Worm (Caenorhabditis elegans) whole organism, young adult: Measurements from ENCODE around the gene mccc-2.

Experiments
- B0261.1 ChIP-seq: sonication (generic microtip); optimal IDR thresholded peaks from 2 replicates; lab custom pipeline; 2016; ENCODE audit warnings: mild to moderate bottlenecking, missing genetic modification characterization, moderate library complexity, missing compliant biosample characterization
- B0336.3 ChIP-seq: fragments of 200-800 bp; sonication (Bioruptor generic); IDR thresholded peaks from 2 replicates; pipeline ENCODE4 v1.3.6; 2022; ENCODE audit warnings: missing genetic modification characterization, missing compliant biosample characterization
- D2030.7 ChIP-seq: fragments of 200-800 bp; sonication (Bioruptor generic); IDR thresholded peaks from 2 replicates; pipeline ENCODE4 v1.3.6; 2022; ENCODE audit warnings: missing genetic modification reagents, missing genetic modification characterization, missing compliant biosample characterization
- F33H1.4 ChIP-seq: fragments of 200-800 bp; sonication (Bioruptor generic); IDR thresholded peaks from 2 replicates; pipeline ENCODE4 v1.3.6; 2022; ENCODE audit warnings: missing genetic modification reagents, missing genetic modification characterization, missing compliant biosample characterization
- F39B2.1 ChIP-seq: fragments of 200-800 bp; sonication (Bioruptor generic); IDR thresholded peaks from 2 replicates; pipeline ENCODE4 v1.3.6; 2022; ENCODE audit warnings: missing genetic modification reagents, missing genetic modification characterization, missing compliant biosample characterization
- F55B11.4 ChIP-seq: sonication (generic microtip); optimal IDR thresholded peaks from 2 replicates; lab custom pipeline; 2016; ENCODE audit warnings: missing compliant biosample characterization, missing genetic modification characterization, borderline replicate concordance; ENCODE audit not compliant: insufficient read depth
- F57C9.4 ChIP-seq: sonication (generic microtip); optimal IDR thresholded peaks from 2 replicates; lab custom pipeline; 2017; ENCODE audit warnings: mild to moderate bottlenecking, missing genetic modification characterization, missing compliant biosample characterization
- T07F8.4 ChIP-seq: sonication (generic microtip); optimal IDR thresholded peaks from 2 replicates; lab custom pipeline; 2016; ENCODE audit warnings: mild to moderate bottlenecking, missing genetic modification characterization, moderate library complexity, missing compliant biosample characterization
- T26A5.8 ChIP-seq: sonication (generic microtip); optimal IDR thresholded peaks from 2 replicates; lab custom pipeline; 2016; ENCODE audit warnings: missing genetic modification characterization, missing compliant biosample characterization
- Y53F4B.3 ChIP-seq: fragments of 200-800 bp; sonication (Bioruptor generic); IDR thresholded peaks from 2 replicates; pipeline ENCODE4 v1.3.6; 2022; ENCODE audit warnings: missing genetic modification reagents, missing genetic modification characterization, missing compliant biosample characterization
- Y79H2A.3 ChIP-seq: fragments of 200-800 bp; sonication (Bioruptor generic); conservative IDR thresholded peaks from 2 replicates; pipeline ENCODE4 v1.3.6; 2022; ENCODE audit warnings: missing genetic modification reagents, missing genetic modification characterization, missing compliant biosample characterization
- athp-1 ChIP-seq: sonication (generic microtip); optimal IDR thresholded peaks from 2 replicates; lab custom pipeline; 2017; ENCODE audit warnings: mild to moderate bottlenecking, missing genetic modification characterization, missing compliant biosample characterization
- attf-5 ChIP-seq: fragments of 200-800 bp; sonication (Bioruptor generic); optimal IDR thresholded peaks from 2 replicates; lab custom pipeline; 2018; ENCODE audit warnings: mild to moderate bottlenecking, missing genetic modification characterization, missing compliant biosample characterization
- cebp-1 ChIP-seq, 2 experiments: fragments of 200-800 bp in 1 of 2; sonication (Bioruptor generic) in 1 of 2; sonication (generic microtip) in 1 of 2; IDR thresholded peaks in 1 of 2; optimal IDR thresholded peaks in 1 of 2; 2 replicates each; pipeline versions ENCODE4 v1.3.6 to Lab custom; 2017 to 2022; ENCODE audit warnings: missing compliant biosample characterization in 2 of 2, missing genetic modification characterization in 2 of 2, mild to moderate bottlenecking in 1 of 2, missing genetic modification reagents in 1 of 2, moderate library complexity in 1 of 2
- ceh-100 ChIP-seq: fragments of 200-800 bp; sonication (Bioruptor generic); IDR thresholded peaks from 2 replicates; pipeline ENCODE4 v1.3.6; 2022; ENCODE audit warnings: missing genetic modification reagents, missing genetic modification characterization, missing compliant biosample characterization
- ceh-79 ChIP-seq: sonication (generic microtip); optimal IDR thresholded peaks from 2 replicates; lab custom pipeline; 2017; ENCODE audit warnings: mild to moderate bottlenecking, missing genetic modification characterization, missing compliant biosample characterization
- dox-1 ChIP-seq: fragments of 200-800 bp; sonication (Bioruptor generic); IDR thresholded peaks from 2 replicates; pipeline ENCODE4 v1.3.6; 2022; ENCODE audit warnings: missing genetic modification reagents, missing genetic modification characterization, missing compliant biosample characterization
- dpl-1 ChIP-seq: fragments of 150-350 bp; optimal IDR thresholded peaks from 2 replicates; lab custom pipeline; 2014; ENCODE audit warnings: missing biosample characterization, missing genetic modification reagents, missing genetic modification characterization
- egl-44 ChIP-seq: fragments of 200-800 bp; sonication (Bioruptor generic); IDR thresholded peaks from 2 replicates; pipeline ENCODE4 v1.3.6; 2022; ENCODE audit warnings: missing genetic modification reagents, missing genetic modification characterization, missing compliant biosample characterization
- egrh-3 ChIP-seq: fragments of 200-800 bp; sonication (Bioruptor generic); IDR thresholded peaks from 2 replicates; pipeline ENCODE4 v1.3.6; 2022; ENCODE audit warnings: missing genetic modification reagents, missing genetic modification characterization, missing compliant biosample characterization
- ekl-4 ChIP-seq: fragments of 200-800 bp; sonication (Bioruptor generic); IDR thresholded peaks from 2 replicates; pipeline ENCODE4 v1.3.6; 2022; ENCODE audit warnings: missing genetic modification reagents, missing genetic modification characterization, missing compliant biosample characterization
- hlh-26 ChIP-seq: fragments of 200-800 bp; sonication (Bioruptor generic); conservative IDR thresholded peaks from 2 replicates; pipeline ENCODE4 v1.3.6; 2022; ENCODE audit warnings: missing genetic modification reagents, missing genetic modification characterization, missing compliant biosample characterization
- hmg-1.2 ChIP-seq: fragments of 200-800 bp; sonication (Bioruptor generic); IDR thresholded peaks from 2 replicates; pipeline ENCODE4 v1.3.6; 2022; ENCODE audit warnings: missing genetic modification reagents, missing genetic modification characterization, missing compliant biosample characterization
- hsf-1 ChIP-seq: fragments of 200-800 bp; sonication (Bioruptor generic); IDR thresholded peaks from 2 replicates; pipeline ENCODE4 v1.3.6; 2022; ENCODE audit warnings: missing genetic modification reagents, missing genetic modification characterization, missing compliant biosample characterization
- let-607 ChIP-seq, 2 experiments: fragments of 200-800 bp in 1 of 2; sonication (Bioruptor generic) in 1 of 2; sonication (generic microtip) in 1 of 2; optimal IDR thresholded peaks; 2 replicates each; lab custom pipeline; 2016 to 2018; ENCODE audit warnings: mild to moderate bottlenecking in 2 of 2, missing compliant biosample characterization in 2 of 2, missing genetic modification characterization in 2 of 2, moderate library complexity in 2 of 2, missing genotype in 1 of 2
- lin-26 ChIP-seq: fragments of 200-800 bp; sonication (Bioruptor generic); IDR thresholded peaks from 2 replicates; pipeline ENCODE4 v1.3.6; 2022; ENCODE audit warnings: missing genetic modification reagents, missing genetic modification characterization, missing compliant biosample characterization
- lin-54 ChIP-seq: fragments of 200-800 bp; sonication (Bioruptor generic); optimal IDR thresholded peaks from 2 replicates; lab custom pipeline; 2018; ENCODE audit warnings: mild to moderate bottlenecking, missing genetic modification characterization, missing compliant biosample characterization
- lsl-1 ChIP-seq: fragments of 200-800 bp; sonication (Bioruptor generic); optimal IDR thresholded peaks from 2 replicates; lab custom pipeline; 2018; ENCODE audit warnings: mild to moderate bottlenecking, missing genetic modification characterization, moderate library complexity, missing compliant biosample characterization
- madf-8 ChIP-seq: fragments of 200-800 bp; sonication (Bioruptor generic); conservative IDR thresholded peaks from 2 replicates; pipeline ENCODE4 v1.3.6; 2022; ENCODE audit warnings: missing genetic modification reagents, missing genetic modification characterization, missing compliant biosample characterization
- nfya-2 ChIP-seq: fragments of 200-800 bp; sonication (Bioruptor generic); IDR thresholded peaks from 2 replicates; pipeline ENCODE4 v1.3.6; 2022; ENCODE audit warnings: missing genetic modification reagents, missing genetic modification characterization, missing compliant biosample characterization
- nfyb-1 ChIP-seq: fragments of 200-800 bp; sonication (Bioruptor generic); IDR thresholded peaks from 2 replicates; pipeline ENCODE4 v1.3.6; 2022; ENCODE audit warnings: missing genetic modification reagents, missing genetic modification characterization, missing compliant biosample characterization
- nhr-27 ChIP-seq: fragments of 200-800 bp; sonication (Bioruptor generic); optimal IDR thresholded peaks from 2 replicates; lab custom pipeline; 2018; ENCODE audit warnings: mild to moderate bottlenecking, missing genetic modification characterization, moderate library complexity, missing compliant biosample characterization
- nhr-80 ChIP-seq: sonication (generic microtip); optimal IDR thresholded peaks from 2 replicates; lab custom pipeline; 2016; ENCODE audit warnings: missing genetic modification characterization, missing compliant biosample characterization
- pbrm-1 ChIP-seq: fragments of 200-800 bp; sonication (Bioruptor generic); IDR thresholded peaks from 2 replicates; pipeline ENCODE4 v1.3.6; 2022; ENCODE audit warnings: missing genetic modification reagents, missing genetic modification characterization, missing compliant biosample characterization
- rcor-1 ChIP-seq: fragments of 200-800 bp; sonication (Bioruptor generic); IDR thresholded peaks from 2 replicates; pipeline ENCODE4 v1.3.6; 2022; ENCODE audit warnings: missing genetic modification reagents, missing genetic modification characterization, missing compliant biosample characterization
- rpc-1 ChIP-seq, 2 experiments: fragments of 150-350 bp in 1 of 2; sonication (generic microtip) in 1 of 2; optimal IDR thresholded peaks; 2 replicates each; lab custom pipeline; 2014 to 2018; ENCODE audit warnings: missing biosample characterization in 1 of 2, missing genetic modification characterization in 1 of 2, missing genetic modification reagents in 1 of 2, missing genotype in 1 of 2
- sea-2 ChIP-seq: fragments of 200-800 bp; sonication (Bioruptor generic); IDR thresholded peaks from 2 replicates; pipeline ENCODE4 v1.3.6; 2022; ENCODE audit warnings: missing genetic modification characterization, missing compliant biosample characterization
- snpc-3.4 ChIP-seq: sonication (generic microtip); optimal IDR thresholded peaks from 2 replicates; lab custom pipeline; 2017; ENCODE audit warnings: missing genetic modification characterization, mild to moderate bottlenecking, missing compliant biosample characterization, antibody characterized with exemption, moderate library complexity, missing genotype, missing genetic modification reagents
- tbp1 ChIP-seq: fragments of 200-800 bp; sonication (Bioruptor generic); optimal IDR thresholded peaks from 2 replicates; lab custom pipeline; 2018; ENCODE audit warnings: mild to moderate bottlenecking, missing genetic modification characterization, missing compliant biosample characterization
- xnd-1 ChIP-seq: sonication (generic microtip); optimal IDR thresholded peaks from 2 replicates; lab custom pipeline; 2016; ENCODE audit warnings: missing genotype, missing genetic modification reagents, missing genetic modification characterization, missing compliant biosample characterization
- ztf-18 ChIP-seq: sonication (generic microtip); optimal IDR thresholded peaks from 2 replicates; lab custom pipeline; 2016; ENCODE audit warnings: missing genotype, mild to moderate bottlenecking, missing genetic modification characterization, missing compliant biosample characterization
- ztf-25 ChIP-seq: fragments of 200-800 bp; sonication (Bioruptor generic); IDR thresholded peaks from 2 replicates; pipeline ENCODE4 v1.3.6; 2022; ENCODE audit warnings: missing genetic modification reagents, missing genetic modification characterization, missing compliant biosample characterization
- ztf-28 ChIP-seq: fragments of 200-800 bp; sonication (Bioruptor generic); IDR thresholded peaks from 2 replicates; pipeline ENCODE4 v1.3.6; 2022; ENCODE audit warnings: missing genetic modification reagents, missing genetic modification characterization, missing compliant biosample characterization
- ztf-6 ChIP-seq: fragments of 200-800 bp; sonication (Bioruptor generic); IDR thresholded peaks from 2 replicates; pipeline ENCODE4 v1.3.6; 2022; ENCODE audit warnings: missing genetic modification reagents, missing genetic modification characterization, missing compliant biosample characterization

mccc-2 gene

ce11 chrIII:9114076-9114475 lies 24.9 kb upstream of the mccc-2 start:
- TF ChIP-seq cebp-1 (GFP tag; IDR thresholded peaks at IDR 0.05; lab: Robert Waterston, UW) (no peak), cebp-1 (tag; optimal IDR thresholded peaks at IDR 0.05; lab: Kevin White, UChicago) (no peak), lin-54 (GFP tag; lab: Kevin White, UChicago) (no peak), D2030.7 (no peak), F57C9.4 (no peak), ceh-79 (tag; lab: Kevin White, UChicago) (no peak), F55B11.4 (tag; lab: Kevin White, UChicago) (no peak), ztf-6 (GFP tag; lab: Robert Waterston, UW) (no peak), dpl-1 (GFP tag; lab: Kevin White, UChicago) (no peak), ztf-25 (GFP tag; lab: Robert Waterston, UW) (no peak), attf-5 (GFP tag; lab: Kevin White, UChicago) (no peak), T07F8.4 (tag; lab: Kevin White, UChicago) (no peak), nhr-80 (no peak), ztf-28 (GFP tag; lab: Robert Waterston, UW) (no peak), let-607 (tag; optimal IDR thresholded peaks at IDR 0.05; lab: Kevin White, UChicago) (no peak), nhr-27 (tag; lab: Kevin White, UChicago) (no peak), snpc-3.4 (tag; lab: Kevin White, UChicago) (no peak)

ce11 chrIII:9112479-9112878 lies 23.3 kb upstream of the mccc-2 start:
- TF ChIP-seq snpc-3.4 (tag; lab: Kevin White, UChicago): no peak
- TF ChIP-seq F55B11.4 (tag; lab: Kevin White, UChicago): no peak
- peak; percentile 35; the same call in 1 of the 2 replicates for TF ChIP-seq hmg-1.2
- no peak for TF ChIP-seq nfya-2
- TF ChIP-seq xnd-1 (tag; lab: Kevin White, UChicago): no peak
- no peak for TF ChIP-seq hlh-26 (GFP tag; lab: Robert Waterston, UW)
- no peak for TF ChIP-seq Y79H2A.3 (GFP tag; lab: Robert Waterston, UW)

DNA sequence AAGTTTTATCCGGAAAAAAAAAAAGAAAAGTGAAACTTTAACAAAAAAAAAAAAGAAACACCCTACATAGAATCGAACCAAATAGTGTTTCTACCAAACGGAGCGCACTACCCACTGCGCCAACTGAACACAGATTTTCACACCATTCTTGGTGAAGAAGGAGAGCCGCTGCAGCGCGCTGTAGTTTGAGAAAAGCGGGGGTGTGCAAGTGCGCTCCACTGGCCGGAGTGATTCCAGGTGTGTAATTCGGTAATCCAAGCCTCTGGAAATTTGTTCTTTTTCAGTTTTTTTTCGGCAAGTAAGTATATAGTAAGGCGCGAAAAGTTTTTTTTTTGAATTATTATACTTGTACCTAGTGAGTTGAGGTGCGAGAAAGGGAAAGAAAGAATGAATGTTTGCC lies 21.7 kb upstream of the mccc-2 start:
- TF ChIP-seq T26A5.8: peak; percentile 5
- TF ChIP-seq ztf-18 (tag; lab: Kevin White, UChicago): peak; percentile 36
- peak; percentile 3 for TF ChIP-seq athp-1 (tag; lab: Kevin White, UChicago)
- peak; percentile 80 for TF ChIP-seq dox-1 (GFP tag; lab: Robert Waterston, UW)
- TF ChIP-seq lin-54 (GFP tag; lab: Kevin White, UChicago): peak; percentile 45
- TF ChIP-seq madf-8 (GFP tag; lab: Robert Waterston, UW): peak; percentile 29; the same call in 1 of the 2 replicates
- TF ChIP-seq sea-2 (GFP tag; lab: Robert Waterston, UW): 0 out of 2 replicates have a peak, but pooled peaks have one; percentile 25
- peak; percentile 86 for TF ChIP-seq tbp1 (GFP tag; lab: Kevin White, UChicago)
- TF ChIP-seq F33H1.4 (GFP tag; lab: Robert Waterston, UW): peak; percentile 48
- TF ChIP-seq B0261.1 (tag; lab: Kevin White, UChicago): peak; percentile 69
- peak; percentile 33 for TF ChIP-seq rpc-1 (optimal IDR thresholded peaks at IDR 0.05; lab: Kevin White, UChicago)
- TF ChIP-seq rpc-1 (tag; optimal IDR thresholded peaks at IDR 0.05; lab: Kevin White, UChicago): peak; percentile 66
- TF ChIP-seq egrh-3: peak; percentile 64
- peak; percentile 77 for TF ChIP-seq hmg-1.2
- TF ChIP-seq Y53F4B.3 (GFP tag; lab: Robert Waterston, UW): peak; percentile 59
- peak; percentile 14 for TF ChIP-seq lsl-1 (GFP tag; lab: Kevin White, UChicago)
- TF ChIP-seq hsf-1 (GFP tag; lab: Robert Waterston, UW): peak; percentile 68
- TF ChIP-seq B0336.3 (GFP tag; lab: Robert Waterston, UW): peak; percentile 64; the same call in 1 of the 2 replicates
- TF ChIP-seq ceh-100: peak; percentile 59; the same call in 1 of the 2 replicates
- TF ChIP-seq egl-44: peak; percentile 80
- peak; percentile 69 for TF ChIP-seq pbrm-1
- peak; percentile 68 for TF ChIP-seq rcor-1 (GFP tag; lab: Robert Waterston, UW)
- 0 out of 2 replicates have a peak, but pooled peaks have one; percentile 25 for TF ChIP-seq F39B2.1 (GFP tag; lab: Robert Waterston, UW)
- TF ChIP-seq nfyb-1: peak; percentile 82; the same call in 1 of the 2 replicates
- TF ChIP-seq ekl-4: peak; percentile 80
- TF ChIP-seq lin-26 (GFP tag; lab: Robert Waterston, UW): peak; percentile 85
- TF ChIP-seq D2030.7: peak; percentile 78
